Worm (Caenorhabditis elegans) whole organism, L2 larva: Measurements from ENCODE around the gene rnp-7.
A peak's percentile ranks its signal among the peaks of the same experiment; 100 is the strongest.

Experiments used
- R02D3.7 ChIP-seq: fragments of 150-350 bp; optimal IDR thresholded peaks from 2 replicates; lab custom pipeline; 2014; ENCODE audit warnings: missing biosample characterization, missing genetic modification characterization
- ama-1 ChIP-seq: fragments of 150-350 bp; optimal IDR thresholded peaks from 2 replicates; lab custom pipeline; 2018; ENCODE audit warnings: inconsistent platforms
- ceh-82 ChIP-seq: fragments of 150-350 bp; optimal IDR thresholded peaks from 2 replicates; lab custom pipeline; 2014; ENCODE audit warnings: missing biosample characterization, missing genetic modification characterization
- elt-3 ChIP-seq: sonication (generic microtip); optimal IDR thresholded peaks from 2 replicates; lab custom pipeline; 2017; ENCODE audit warnings: missing biosample characterization, missing genetic modification characterization
- fos-1 ChIP-seq: fragments of 150-350 bp; optimal IDR thresholded peaks from 2 replicates; lab custom pipeline; 2014; ENCODE audit warnings: missing biosample characterization, missing genetic modification characterization
- nhr-77 ChIP-seq: fragments of 150-350 bp; optimal IDR thresholded peaks from 2 replicates; lab custom pipeline; 2014; ENCODE audit warnings: missing biosample characterization, missing genetic modification characterization
- sem-4 ChIP-seq: fragments of 150-350 bp; optimal IDR thresholded peaks from 2 replicates; lab custom pipeline; 2014; ENCODE audit warnings: missing biosample characterization, missing genetic modification reagents, missing genetic modification characterization
- snpc-4 ChIP-seq: fragments of 150-350 bp; optimal IDR thresholded peaks from 2 replicates; lab custom pipeline; 2014; ENCODE audit warnings: missing biosample characterization, missing genetic modification characterization

ce11 chrIII:7166664-7167567 lies 6.0 kb upstream of the rnp-7 start:
- TF ChIP-seq snpc-4 (tag; lab: Kevin White, UChicago) (no peak), R02D3.7 (tag; lab: Kevin White, UChicago) (no peak), fos-1 (tag; lab: Kevin White, UChicago) (peak; percentile 58), sem-4 (tag; lab: Kevin White, UChicago) (no peak), nhr-77 (tag; lab: Kevin White, UChicago) (no peak), elt-3 (tag; lab: Kevin White, UChicago) (no peak), ama-1 (lab: Kevin White, UChicago) (no peak), ceh-82 (tag; lab: Kevin White, UChicago) (no peak)
